Worm (Caenorhabditis elegans) whole organism, L3 larva: ENCODE results near the gene clec-223.
A peak's percentile ranks its signal among the peaks of the same experiment; 100 is the strongest.

Source experiments
- R02D3.7 ChIP-seq: fragments of 150-350 bp; optimal IDR thresholded peaks from 2 replicates; lab custom pipeline; 2014; ENCODE audit warnings: missing biosample characterization, missing genetic modification characterization
- aly-2 ChIP-seq: fragments of 150-350 bp; optimal IDR thresholded peaks from 2 replicates; lab custom pipeline; 2014; ENCODE audit warnings: missing biosample characterization, missing genetic modification characterization
- ceh-82 ChIP-seq: fragments of 150-350 bp; optimal IDR thresholded peaks from 2 replicates; lab custom pipeline; 2014; ENCODE audit warnings: missing biosample characterization, missing genetic modification characterization
- daf-12 ChIP-seq: fragments of 150-350 bp; optimal IDR thresholded peaks from 2 replicates; lab custom pipeline; 2014; ENCODE audit warnings: missing biosample characterization, missing genetic modification reagents, missing genetic modification characterization
- egl-5 ChIP-seq: fragments of 150-350 bp; optimal IDR thresholded peaks from 2 replicates; lab custom pipeline; 2017; ENCODE audit warnings: missing biosample characterization, missing genetic modification reagents, missing genetic modification characterization, inconsistent platforms
- elt-1 ChIP-seq: fragments of 150-350 bp; optimal IDR thresholded peaks from 2 replicates; lab custom pipeline; 2014; ENCODE audit warnings: missing biosample characterization, missing genetic modification characterization
- elt-2 ChIP-seq: sonication (generic microtip); optimal IDR thresholded peaks from 2 replicates; lab custom pipeline; 2016; ENCODE audit warnings: missing genetic modification reagents, mild to moderate bottlenecking, missing genetic modification characterization, missing compliant biosample characterization
- elt-3 ChIP-seq, 3 experiments: fragments of 150-350 bp in 1 of 3; sonication (generic microtip) in 2 of 3; optimal IDR thresholded peaks; 2 replicates in 2 of 3; 4 replicates in 1 of 3; lab custom pipeline; 2014 to 2017; ENCODE audit warnings: missing biosample characterization in 3 of 3, missing genetic modification characterization in 3 of 3
- eor-1 ChIP-seq, 2 experiments: fragments of 150-350 bp; optimal IDR thresholded peaks; 2 replicates each; lab custom pipeline; 2014 to 2018; ENCODE audit warnings: missing biosample characterization in 2 of 2, missing genetic modification characterization in 2 of 2
- fkh-10 ChIP-seq: sonication (generic microtip); optimal IDR thresholded peaks from 2 replicates; lab custom pipeline; 2017; ENCODE audit warnings: missing biosample characterization, missing genetic modification reagents, missing genetic modification characterization
- fkh-2 ChIP-seq: fragments of 150-350 bp; optimal IDR thresholded peaks from 2 replicates; lab custom pipeline; 2014; ENCODE audit warnings: missing biosample characterization, missing genetic modification reagents, missing genetic modification characterization
- fos-1 ChIP-seq: fragments of 150-350 bp; optimal IDR thresholded peaks from 2 replicates; lab custom pipeline; 2014; ENCODE audit warnings: missing biosample characterization, missing genetic modification characterization
- hmg-11 ChIP-seq: sonication (generic microtip); optimal IDR thresholded peaks from 2 replicates; lab custom pipeline; 2016; ENCODE audit warnings: missing genetic modification characterization, missing compliant biosample characterization
- jun-1 ChIP-seq: fragments of 150-350 bp; optimal IDR thresholded peaks from 2 replicates; lab custom pipeline; 2014; ENCODE audit warnings: missing biosample characterization, missing genetic modification reagents, missing genetic modification characterization
- lin-15B ChIP-seq: fragments of 150-350 bp; optimal IDR thresholded peaks from 2 replicates; lab custom pipeline; 2014; ENCODE audit warnings: missing biosample characterization, missing genetic modification characterization
- lin-39 ChIP-seq: fragments of 150-350 bp; optimal IDR thresholded peaks from 2 replicates; lab custom pipeline; 2018; ENCODE audit warnings: missing biosample characterization, missing genetic modification reagents, missing genetic modification characterization
- mdl-1 ChIP-seq: fragments of 150-350 bp; optimal IDR thresholded peaks from 2 replicates; lab custom pipeline; 2014; ENCODE audit warnings: missing biosample characterization, missing genetic modification characterization
- nfya-1 ChIP-seq: sonication (generic microtip); optimal IDR thresholded peaks from 2 replicates; lab custom pipeline; 2017; ENCODE audit warnings: missing genetic modification characterization, mild to moderate bottlenecking, missing compliant biosample characterization, antibody characterized with exemption, moderate library complexity; ENCODE audit not compliant: insufficient read depth
- nhr-11 ChIP-seq: fragments of 150-350 bp; optimal IDR thresholded peaks from 2 replicates; lab custom pipeline; 2014; ENCODE audit warnings: missing biosample characterization, missing genetic modification characterization
- nhr-23 ChIP-seq: fragments of 150-350 bp; optimal IDR thresholded peaks from 2 replicates; lab custom pipeline; 2014; ENCODE audit warnings: missing biosample characterization, missing genetic modification reagents, missing genetic modification characterization
- nhr-25 ChIP-seq: sonication (generic microtip); optimal IDR thresholded peaks from 2 replicates; lab custom pipeline; 2017; ENCODE audit warnings: missing biosample characterization, missing genetic modification characterization
- nhr-28 ChIP-seq: fragments of 150-350 bp; optimal IDR thresholded peaks from 2 replicates; lab custom pipeline; 2014; ENCODE audit warnings: missing biosample characterization, missing genetic modification characterization
- nhr-43 ChIP-seq: sonication (generic microtip); optimal IDR thresholded peaks from 2 replicates; lab custom pipeline; 2016; ENCODE audit warnings: mild to moderate bottlenecking, missing genetic modification characterization, missing compliant biosample characterization; ENCODE audit not compliant: poor library complexity, severe bottlenecking
- nhr-67 ChIP-seq: fragments of 150-350 bp; optimal IDR thresholded peaks from 2 replicates; lab custom pipeline; 2014; ENCODE audit warnings: missing biosample characterization, missing genetic modification characterization
- nhr-76 ChIP-seq: fragments of 150-350 bp; sonication (generic microtip); optimal IDR thresholded peaks from 5 replicates; lab custom pipeline; 2014; ENCODE audit warnings: missing biosample characterization, missing genetic modification characterization
- nhr-77 ChIP-seq: fragments of 150-350 bp; optimal IDR thresholded peaks from 2 replicates; lab custom pipeline; 2014; ENCODE audit warnings: missing biosample characterization, missing genetic modification characterization
- pha-4 ChIP-seq: fragments of 150-350 bp; optimal IDR thresholded peaks from 2 replicates; lab custom pipeline; 2014; ENCODE audit warnings: missing biosample characterization, missing genetic modification reagents, missing genetic modification characterization
- snpc-4 ChIP-seq: fragments of 150-350 bp; optimal IDR thresholded peaks from 2 replicates; lab custom pipeline; 2014; ENCODE audit warnings: missing biosample characterization, missing genetic modification characterization
- tbx-2 ChIP-seq: sonication (generic microtip); optimal IDR thresholded peaks from 2 replicates; lab custom pipeline; 2016; ENCODE audit warnings: mild to moderate bottlenecking, missing genetic modification characterization, missing compliant biosample characterization
- ztf-11 ChIP-seq: fragments of 150-350 bp; optimal IDR thresholded peaks from 2 replicates; lab custom pipeline; 2014; ENCODE audit warnings: missing biosample characterization, missing genetic modification characterization

The clec-223 gene

DNA sequence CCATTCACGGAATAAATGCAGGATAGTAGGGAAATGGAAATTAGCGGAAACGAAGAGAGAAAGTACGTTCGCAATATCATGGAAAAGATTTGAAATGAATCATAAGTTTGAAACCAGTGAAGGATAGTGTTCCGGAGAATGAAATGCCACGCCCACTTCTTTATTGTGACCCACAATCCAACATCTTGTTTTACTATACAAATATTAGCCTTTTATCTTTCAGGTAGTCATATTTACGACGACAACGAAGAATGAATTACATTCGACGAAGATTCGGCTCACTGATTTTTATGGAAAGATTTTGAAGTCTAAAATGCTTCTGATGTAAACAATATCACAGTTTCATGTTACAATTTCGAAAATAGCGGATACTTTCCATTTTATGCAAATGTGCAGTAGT, 43.9 kb downstream of the clec-223 start, which contains the start of gene cutl-18:
Gene cutl-18, minus strand, starts transcription at position 101 of the 400 bp plus-strand sequence.
- TF ChIP-seq elt-1 (tag; lab: Kevin White, UChicago): no peak
- no peak for TF ChIP-seq R02D3.7
- no peak for TF ChIP-seq fkh-2
- TF ChIP-seq fkh-10 (GFP tag; lab: Kevin White, UChicago): no peak
- TF ChIP-seq aly-2 (tag; lab: Kevin White, UChicago): no peak
- no peak for TF ChIP-seq ceh-82
- TF ChIP-seq fos-1 (tag; lab: Kevin White, UChicago): no peak
- no peak for TF ChIP-seq nhr-77 (tag; lab: Kevin White, UChicago)
- no peak for TF ChIP-seq nhr-43 (tag; lab: Kevin White, UChicago)
- no peak for TF ChIP-seq lin-15B (tag; lab: Kevin White, UChicago)
- no peak for TF ChIP-seq pha-4 (tag; lab: Kevin White, UChicago)

DNA sequence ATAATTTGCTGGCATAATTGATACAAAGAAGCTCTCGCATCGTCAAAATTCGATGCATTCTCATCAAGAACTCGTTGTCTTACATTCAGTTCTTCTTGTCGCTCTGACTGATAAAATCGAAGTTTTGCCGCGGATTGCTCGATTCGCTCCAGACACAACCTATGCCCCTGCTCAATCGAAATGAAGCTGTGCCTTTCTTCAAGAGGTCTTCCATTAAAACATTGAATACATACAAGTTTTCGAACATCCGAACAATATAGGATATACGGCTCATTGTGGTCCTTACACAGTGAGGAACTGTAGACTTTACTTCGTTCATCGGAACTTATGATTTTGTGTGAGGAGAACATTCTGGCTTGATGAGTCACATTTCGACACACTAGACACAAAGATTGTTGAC, 47.9 kb downstream of the clec-223 start:
- TF ChIP-seq elt-2 (tag; lab: Kevin White, UChicago): no peak
- TF ChIP-seq jun-1 (tag; lab: Kevin White, UChicago): no peak
- no peak for TF ChIP-seq mdl-1 (tag; lab: Kevin White, UChicago)
- TF ChIP-seq fkh-10 (GFP tag; lab: Kevin White, UChicago): no peak
- TF ChIP-seq ceh-82: no peak
- TF ChIP-seq nhr-11 (tag; lab: Kevin White, UChicago): no peak
- TF ChIP-seq nhr-77 (tag; lab: Kevin White, UChicago): no peak
- TF ChIP-seq eor-1 (tag; optimal IDR thresholded peaks at IDR 0.05; lab: Kevin White, UChicago): no peak
- no peak for TF ChIP-seq fos-1 (tag; lab: Kevin White, UChicago)
- no peak for TF ChIP-seq elt-1 (tag; lab: Kevin White, UChicago)
- no peak for TF ChIP-seq ztf-11
- TF ChIP-seq fkh-2: no peak
- TF ChIP-seq daf-12: no peak
- no peak for TF ChIP-seq nhr-76
- TF ChIP-seq, all 47 proteins: peak for 0

DNA sequence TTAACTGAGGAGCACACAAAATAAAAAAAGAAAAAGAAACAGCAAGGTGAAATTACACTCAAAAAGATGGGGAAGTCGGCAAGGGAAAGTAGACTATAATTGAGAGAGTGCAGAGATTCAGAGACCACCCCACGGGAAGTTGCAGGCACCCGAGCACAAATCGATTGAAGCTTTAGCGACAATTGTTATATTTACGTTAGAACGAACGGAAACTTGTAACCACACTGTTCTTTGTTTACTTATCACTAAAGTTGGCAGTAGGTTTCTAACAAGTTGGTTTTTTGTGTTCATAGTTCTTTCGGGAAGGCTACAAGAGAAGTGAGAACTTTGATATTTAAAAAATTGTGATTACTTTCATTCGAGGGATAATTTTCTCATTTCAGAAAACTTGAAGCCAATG, 48.8 kb downstream of the clec-223 start, which contains the start of gene F47G9.4:
Gene F47G9.4, minus strand, starts transcription at position 98 of the 400 bp plus-strand sequence.
- TF ChIP-seq elt-2 (tag; lab: Kevin White, UChicago): peak; percentile 8
- TF ChIP-seq ceh-82: no peak
- no peak for TF ChIP-seq tbx-2 (tag; lab: Kevin White, UChicago)
- TF ChIP-seq nhr-28 (tag; lab: Kevin White, UChicago): no peak
- peak; percentile 94 for TF ChIP-seq pha-4 (tag; lab: Kevin White, UChicago)

DNA sequence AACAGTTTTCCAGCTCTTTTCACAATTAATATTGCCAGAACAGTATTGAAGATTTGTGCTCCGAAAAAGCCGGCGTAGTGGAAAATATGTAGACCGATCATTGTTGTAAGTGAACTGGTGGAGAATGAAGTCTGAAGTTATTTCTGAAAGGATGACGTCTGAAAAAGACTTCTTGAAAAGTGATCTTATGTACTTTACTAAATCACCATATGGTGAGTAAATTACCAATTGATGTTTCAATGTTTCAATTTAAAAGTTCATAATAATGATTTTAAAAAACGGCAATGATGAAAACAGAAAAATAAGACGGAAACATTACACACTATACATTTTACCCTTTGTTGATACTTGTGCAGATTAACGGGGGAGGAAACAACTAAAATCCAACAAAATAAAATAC, 50.8 kb downstream of the clec-223 start, which contains the start of gene str-141:
Gene str-141, minus strand, starts transcription at position 101 of the 400 bp plus-strand sequence.
- no peak for TF ChIP-seq elt-1 (tag; lab: Kevin White, UChicago)

DNA sequence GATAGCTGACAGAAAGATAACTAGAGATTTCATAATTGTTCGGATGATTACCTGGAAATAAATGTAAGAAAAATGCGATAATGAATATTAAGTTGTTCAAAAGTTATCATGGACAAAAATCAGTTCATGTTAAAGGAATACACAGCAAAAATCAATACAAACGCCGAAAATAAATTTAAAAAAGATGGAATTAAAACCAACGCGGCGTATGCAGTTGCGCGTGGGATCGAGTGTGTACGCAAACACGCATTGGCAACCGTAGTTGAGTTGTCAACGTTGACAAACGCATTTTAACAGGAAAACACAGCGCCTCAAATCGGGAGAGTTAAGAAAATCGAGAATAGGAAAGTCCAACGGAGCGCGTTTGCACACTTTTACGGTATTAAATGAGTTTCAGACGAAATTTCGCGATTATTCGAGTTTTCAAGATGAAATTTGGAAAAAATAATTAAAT, 54.0 kb downstream of the clec-223 start, which contains the start of gene tmed-10:
Gene tmed-10, minus strand, starts transcription at position 51 of the 454 bp plus-strand sequence.
- TF ChIP-seq snpc-4 (tag; lab: Kevin White, UChicago) (peak; percentile 69), lin-39 (tag; lab: Kevin White, UChicago) (peak; percentile 64), ceh-82 (no peak), lin-15B (tag; lab: Kevin White, UChicago) (peak; percentile 80), nhr-67 (tag; lab: Kevin White, UChicago) (no peak), elt-2 (tag; lab: Kevin White, UChicago) (peak; percentile 50), egl-5 (tag; lab: Kevin White, UChicago) (peak; percentile 3), nfya-1 (tag; lab: Kevin White, UChicago) (peak; percentile 72), nhr-23 (tag; lab: Kevin White, UChicago) (peak; percentile 36), hmg-11 (peak; percentile 34), pha-4 (tag; lab: Kevin White, UChicago) (peak; percentile 82), elt-3 (tag; optimal IDR thresholded peaks at IDR 0.05; lab: Kevin White, UChicago) (no peak), nhr-25 (peak; percentile 57)
